Worm (Caenorhabditis elegans) whole organism, young adult: ENCODE results near the gene fcho-1.

Experiments used
- D2030.7 ChIP-seq: fragments of 200-800 bp; sonication (Bioruptor generic); IDR thresholded peaks from 2 replicates; pipeline ENCODE4 v1.3.6; 2022; ENCODE audit warnings: missing genetic modification reagents, missing genetic modification characterization, missing compliant biosample characterization
- F33H1.4 ChIP-seq: fragments of 200-800 bp; sonication (Bioruptor generic); IDR thresholded peaks from 2 replicates; pipeline ENCODE4 v1.3.6; 2022; ENCODE audit warnings: missing genetic modification reagents, missing genetic modification characterization, missing compliant biosample characterization
- Y53F4B.3 ChIP-seq: fragments of 200-800 bp; sonication (Bioruptor generic); IDR thresholded peaks from 2 replicates; pipeline ENCODE4 v1.3.6; 2022; ENCODE audit warnings: missing genetic modification reagents, missing genetic modification characterization, missing compliant biosample characterization
- cebp-2 ChIP-seq: fragments of 200-800 bp; sonication (Bioruptor generic); IDR thresholded peaks from 2 replicates; pipeline ENCODE4 v1.3.6; 2022; ENCODE audit warnings: missing genetic modification characterization, missing compliant biosample characterization
- dpl-1 ChIP-seq: fragments of 150-350 bp; optimal IDR thresholded peaks from 2 replicates; lab custom pipeline; 2014; ENCODE audit warnings: missing biosample characterization, missing genetic modification reagents, missing genetic modification characterization
- snpc-1.3 ChIP-seq: sonication (generic microtip); optimal IDR thresholded peaks from 2 replicates; lab custom pipeline; 2017; ENCODE audit warnings: missing genetic modification characterization, mild to moderate bottlenecking, missing compliant biosample characterization, antibody characterized with exemption, moderate library complexity, missing genotype, missing genetic modification reagents; ENCODE audit not compliant: insufficient read depth
- ztf-6 ChIP-seq: fragments of 200-800 bp; sonication (Bioruptor generic); IDR thresholded peaks from 2 replicates; pipeline ENCODE4 v1.3.6; 2022; ENCODE audit warnings: missing genetic modification reagents, missing genetic modification characterization, missing compliant biosample characterization

DNA sequence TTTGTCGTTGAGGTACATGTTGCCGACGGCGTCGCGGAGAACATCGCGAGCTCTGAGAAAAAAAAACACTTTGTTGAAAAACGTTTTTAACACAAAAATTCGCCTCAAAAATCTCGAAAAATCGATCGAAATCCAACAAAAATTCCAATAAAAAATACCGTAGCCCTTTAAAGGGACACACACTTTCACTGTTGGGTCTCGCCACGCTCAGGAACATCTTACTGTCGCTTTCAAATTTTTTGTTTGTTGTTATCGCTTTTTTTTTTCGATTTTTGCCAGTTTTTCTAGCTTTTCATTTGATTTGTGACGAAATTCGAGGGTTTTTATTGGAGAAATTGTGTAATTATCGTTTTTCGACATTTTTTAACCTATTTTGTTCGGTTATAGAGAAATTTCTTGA is 3.8 kb upstream of the fcho-1 start:
- TF ChIP-seq snpc-1.3 (tag; lab: Kevin White, UChicago) (peak; percentile 5), Y53F4B.3 (GFP tag; lab: Robert Waterston, UW) (no peak), dpl-1 (GFP tag; lab: Kevin White, UChicago) (no peak), D2030.7 (peak; percentile 72), cebp-2 (GFP tag; lab: Robert Waterston, UW) (no peak), ztf-6 (no peak), F33H1.4 (GFP tag; lab: Robert Waterston, UW) (peak; percentile 94)
